Worm (Caenorhabditis elegans) whole organism, mixed stage, embryonic: Measurements from ENCODE around the gene nfu-1.

Experiments
- bed-3 ChIP-seq: fragments of 200-800 bp; sonication (Bioruptor generic); optimal IDR thresholded peaks from 3 replicates; lab custom pipeline; 2018; ENCODE audit warnings: mild to moderate bottlenecking, missing genetic modification characterization, moderate library complexity, missing compliant biosample characterization
- blmp-1 ChIP-seq: fragments of 150-350 bp; optimal IDR thresholded peaks from 2 replicates; lab custom pipeline; 2014; ENCODE audit warnings: missing biosample characterization, missing genetic modification characterization
- ceh-39 ChIP-seq: fragments of 150-350 bp; optimal IDR thresholded peaks from 2 replicates; lab custom pipeline; 2014; ENCODE audit warnings: missing biosample characterization, missing genetic modification characterization
- ceh-43 ChIP-seq: fragments of 200-800 bp; sonication (Bioruptor generic); optimal IDR thresholded peaks from 2 replicates; lab custom pipeline; 2018; ENCODE audit warnings: mild to moderate bottlenecking, missing genetic modification characterization, moderate library complexity, missing compliant biosample characterization
- ceh-83 ChIP-seq: fragments of 200-800 bp; sonication (Bioruptor generic); optimal IDR thresholded peaks from 2 replicates; lab custom pipeline; 2018; ENCODE audit warnings: mild to moderate bottlenecking, missing genetic modification characterization, missing compliant biosample characterization
- ces-1 ChIP-seq: fragments of 150-350 bp; optimal IDR thresholded peaks from 2 replicates; lab custom pipeline; 2014; ENCODE audit warnings: missing biosample characterization, missing genetic modification reagents, missing genetic modification characterization
- cnd-1 ChIP-seq: fragments of 200-800 bp; sonication (Bioruptor generic); optimal IDR thresholded peaks from 2 replicates; lab custom pipeline; 2018; ENCODE audit warnings: mild to moderate bottlenecking, missing genetic modification characterization, missing compliant biosample characterization
- drap-1 ChIP-seq: fragments of 200-800 bp; sonication (Bioruptor generic); optimal IDR thresholded peaks from 3 replicates; lab custom pipeline; 2018; ENCODE audit warnings: mild to moderate bottlenecking, missing genetic modification characterization, missing compliant biosample characterization
- elt-3 ChIP-seq: fragments of 150-350 bp; optimal IDR thresholded peaks from 2 replicates; lab custom pipeline; 2014; ENCODE audit warnings: missing biosample characterization, missing genetic modification characterization
- flh-1 ChIP-seq: fragments of 200-800 bp; sonication (Bioruptor generic); optimal IDR thresholded peaks from 2 replicates; lab custom pipeline; 2018; ENCODE audit warnings: mild to moderate bottlenecking, missing genetic modification characterization, moderate library complexity, missing compliant biosample characterization
- ham-2 ChIP-seq: fragments of 200-800 bp; sonication (Bioruptor generic); optimal IDR thresholded peaks from 2 replicates; lab custom pipeline; 2018; ENCODE audit warnings: mild to moderate bottlenecking, missing genetic modification characterization, missing compliant biosample characterization
- lin-13 ChIP-seq: fragments of 150-350 bp; optimal IDR thresholded peaks from 2 replicates; lab custom pipeline; 2014; ENCODE audit warnings: missing biosample characterization, missing genetic modification characterization
- lin-32 ChIP-seq: fragments of 200-800 bp; sonication (Bioruptor generic); optimal IDR thresholded peaks from 2 replicates; lab custom pipeline; 2018; ENCODE audit warnings: mild to moderate bottlenecking, missing genetic modification characterization, missing compliant biosample characterization
- lsy-2 ChIP-seq: fragments of 150-350 bp; optimal IDR thresholded peaks from 2 replicates; lab custom pipeline; 2014; ENCODE audit warnings: missing biosample characterization, missing genetic modification characterization
- mab-5 ChIP-seq: fragments of 150-350 bp; optimal IDR thresholded peaks from 2 replicates; lab custom pipeline; 2014; ENCODE audit warnings: missing biosample characterization, missing genetic modification characterization
- mep-1 ChIP-seq: fragments of 150-350 bp; optimal IDR thresholded peaks from 2 replicates; lab custom pipeline; 2017; ENCODE audit warnings: missing biosample characterization, missing genetic modification reagents, missing genetic modification characterization, inconsistent platforms
- mls-2 ChIP-seq: sonication (generic microtip); optimal IDR thresholded peaks from 2 replicates; lab custom pipeline; 2016; ENCODE audit warnings: mild to moderate bottlenecking, missing genetic modification characterization, moderate library complexity, missing compliant biosample characterization
- nhr-12 ChIP-seq: fragments of 150-350 bp; optimal IDR thresholded peaks from 2 replicates; lab custom pipeline; 2014; ENCODE audit warnings: missing biosample characterization, missing genetic modification characterization
- nhr-2 ChIP-seq: fragments of 150-350 bp; optimal IDR thresholded peaks from 2 replicates; lab custom pipeline; 2014; ENCODE audit warnings: missing biosample characterization, missing genetic modification characterization
- nhr-237 ChIP-seq: fragments of 150-350 bp; optimal IDR thresholded peaks from 2 replicates; lab custom pipeline; 2014; ENCODE audit warnings: missing biosample characterization, missing genetic modification characterization
- nhr-28 ChIP-seq: fragments of 150-350 bp; optimal IDR thresholded peaks from 2 replicates; lab custom pipeline; 2014; ENCODE audit warnings: missing biosample characterization, missing genetic modification characterization
- nhr-76 ChIP-seq: sonication (generic microtip); optimal IDR thresholded peaks from 2 replicates; lab custom pipeline; 2017; ENCODE audit warnings: missing biosample characterization, missing genetic modification characterization
- pha-4 ChIP-seq: fragments of 150-350 bp; optimal IDR thresholded peaks from 2 replicates; lab custom pipeline; 2018; ENCODE audit warnings: missing biosample characterization, missing genetic modification reagents, missing genetic modification characterization
- sptf-1 ChIP-seq: sonication (generic microtip); optimal IDR thresholded peaks from 2 replicates; lab custom pipeline; 2017; ENCODE audit warnings: mild to moderate bottlenecking, missing genetic modification characterization, moderate library complexity, missing compliant biosample characterization
- tbx-8 ChIP-seq: fragments of 200-800 bp; sonication (Bioruptor generic); optimal IDR thresholded peaks from 2 replicates; lab custom pipeline; 2018; ENCODE audit warnings: mild to moderate bottlenecking, missing genetic modification characterization, moderate library complexity, missing compliant biosample characterization
- unc-120 ChIP-seq: sonication (generic microtip); optimal IDR thresholded peaks from 2 replicates; lab custom pipeline; 2017; ENCODE audit warnings: missing genetic modification characterization, missing compliant biosample characterization; ENCODE audit not compliant: poor library complexity, severe bottlenecking
- unc-62 ChIP-seq: fragments of 150-350 bp; optimal IDR thresholded peaks from 2 replicates; lab custom pipeline; 2014; ENCODE audit warnings: missing biosample characterization, missing genetic modification reagents, missing genetic modification characterization
- zip-8 ChIP-seq: fragments of 150-350 bp; optimal IDR thresholded peaks from 2 replicates; lab custom pipeline; 2014; ENCODE audit warnings: missing biosample characterization, missing genetic modification characterization

nfu-1 gene

ce11 chrIV:10391827-10392226 lies 4.6 kb downstream of the nfu-1 start, which contains the start of gene spe-26:
Gene spe-26 (minus strand): TSS chrIV:10391927.
- TF ChIP-seq lin-13 (tag; lab: Kevin White, UChicago): no peak
- TF ChIP-seq bed-3 (GFP tag; lab: Kevin White, UChicago): no peak
- no peak for TF ChIP-seq ceh-43 (GFP tag; lab: Kevin White, UChicago)
- TF ChIP-seq unc-120: no peak
- no peak for TF ChIP-seq elt-3 (tag; lab: Kevin White, UChicago)
- TF ChIP-seq ham-2: no peak
- TF ChIP-seq mls-2 (tag; lab: Kevin White, UChicago): no peak
- no peak for TF ChIP-seq tbx-8 (GFP tag; lab: Kevin White, UChicago)
- TF ChIP-seq pha-4 (tag; lab: Kevin White, UChicago): no peak
- TF ChIP-seq nhr-76 (tag; lab: Kevin White, UChicago): no peak
- no peak for TF ChIP-seq zip-8 (tag; lab: Kevin White, UChicago)

- TF ChIP-seq tbx-8 (GFP tag; lab: Kevin White, UChicago) (no peak), nhr-12 (no peak), ceh-43 (GFP tag; lab: Kevin White, UChicago) (no peak), lin-13 (tag; lab: Kevin White, UChicago) (no peak), zip-8 (tag; lab: Kevin White, UChicago) (no peak), drap-1 (GFP tag; lab: Kevin White, UChicago) (no peak), elt-3 (tag; lab: Kevin White, UChicago) (no peak), lin-32 (no peak)
Observed at ce11 chrIV:10394858-10395257, 7.6 kb downstream of the nfu-1 start, which contains the start of gene R10H10.4. Gene R10H10.4 (minus strand): TSS chrIV:10394958.

ce11 chrIV:10396827-10397226 lies 9.6 kb downstream of the nfu-1 start:
- no peak for TF ChIP-seq ham-2
- TF ChIP-seq sptf-1 (tag; lab: Kevin White, UChicago): no peak
- peak; percentile 85 for TF ChIP-seq ces-1 (GFP tag; lab: Kevin White, UChicago)

- TF ChIP-seq pha-4 (tag; lab: Kevin White, UChicago) (no peak), mab-5 (tag; lab: Kevin White, UChicago) (no peak), unc-62 (GFP tag; lab: Kevin White, UChicago) (no peak), nhr-76 (tag; lab: Kevin White, UChicago) (no peak), ces-1 (GFP tag; lab: Kevin White, UChicago) (peak; percentile 73)
Observed at ce11 chrIV:10398244-10398643, 11.0 kb downstream of the nfu-1 start.

- TF ChIP-seq lin-13 (tag; lab: Kevin White, UChicago) (peak; percentile 29), unc-62 (GFP tag; lab: Kevin White, UChicago) (peak; percentile 52), ceh-43 (GFP tag; lab: Kevin White, UChicago) (no peak), ham-2 (peak; percentile 53), sptf-1 (tag; lab: Kevin White, UChicago) (peak; percentile 42), lsy-2 (tag; lab: Kevin White, UChicago) (no peak), unc-120 (peak; percentile 92), flh-1 (no peak), ces-1 (GFP tag; lab: Kevin White, UChicago) (peak; percentile 83), nhr-28 (tag; lab: Kevin White, UChicago) (no peak), mls-2 (tag; lab: Kevin White, UChicago) (peak; percentile 67), pha-4 (tag; lab: Kevin White, UChicago) (peak; percentile 14), blmp-1 (tag; lab: Kevin White, UChicago) (peak; percentile 71), elt-3 (tag; lab: Kevin White, UChicago) (no peak), mep-1 (tag; lab: Kevin White, UChicago) (peak; percentile 42), cnd-1 (tag; lab: Kevin White, UChicago) (peak; percentile 8), ceh-39 (tag; lab: Kevin White, UChicago) (no peak), drap-1 (GFP tag; lab: Kevin White, UChicago) (peak; percentile 10)
Observed at ce11 chrIV:10403193-10404058, 16.2 kb downstream of the nfu-1 start, which contains the start of gene gpa-7. Gene gpa-7 (plus strand): TSS chrIV:10404008.

ce11 chrIV:10409377-10409776 lies 22.2 kb downstream of the nfu-1 start, which contains the start of gene rfk-1:
Gene rfk-1 (minus strand): TSS chrIV:10409477.
- TF ChIP-seq elt-3 (tag; lab: Kevin White, UChicago) (no peak), unc-120 (no peak), sptf-1 (tag; lab: Kevin White, UChicago) (no peak), ceh-43 (GFP tag; lab: Kevin White, UChicago) (no peak), nhr-76 (tag; lab: Kevin White, UChicago) (no peak), ces-1 (GFP tag; lab: Kevin White, UChicago) (no peak), nhr-2 (tag; lab: Kevin White, UChicago) (no peak), tbx-8 (GFP tag; lab: Kevin White, UChicago) (no peak), ceh-83 (GFP tag; lab: Kevin White, UChicago) (no peak), ham-2 (no peak), mab-5 (tag; lab: Kevin White, UChicago) (no peak), lin-32 (no peak), cnd-1 (tag; lab: Kevin White, UChicago) (no peak), flh-1 (no peak), ceh-39 (tag; lab: Kevin White, UChicago) (no peak), pha-4 (tag; lab: Kevin White, UChicago) (no peak), mep-1 (tag; lab: Kevin White, UChicago) (no peak), nhr-28 (tag; lab: Kevin White, UChicago) (no peak), nhr-237 (no peak), drap-1 (GFP tag; lab: Kevin White, UChicago) (no peak)
